Worm (Caenorhabditis elegans) whole organism, L4 larva: Measurements from ENCODE around the gene C35A5.8.

ENCODE experiments used
- D1046.2 ChIP-seq: fragments of 200-800 bp; sonication (Bioruptor generic); IDR thresholded peaks from 2 replicates; pipeline ENCODE4 v1.3.6; 2022; ENCODE audit warnings: missing genetic modification characterization, missing compliant biosample characterization
- F26F4.8 ChIP-seq: fragments of 200-800 bp; sonication (Bioruptor generic); conservative IDR thresholded peaks from 2 replicates; pipeline ENCODE4 v1.3.6; 2022; ENCODE audit warnings: missing genetic modification characterization, missing compliant biosample characterization
- F44E2.7 ChIP-seq: fragments of 200-800 bp; sonication (Bioruptor generic); IDR thresholded peaks from 2 replicates; pipeline ENCODE4 v2.1.2; 2022; ENCODE audit warnings: missing genetic modification characterization, missing compliant biosample characterization
- F49E8.2 ChIP-seq: sonication (generic microtip); optimal IDR thresholded peaks from 2 replicates; lab custom pipeline; 2016; ENCODE audit warnings: missing compliant biosample characterization, mild to moderate bottlenecking, missing genetic modification characterization, borderline replicate concordance
- T26A8.4 ChIP-seq: fragments of 200-800 bp; sonication (Bioruptor generic); IDR thresholded peaks from 2 replicates; pipeline ENCODE4 v1.3.6; 2022; ENCODE audit warnings: missing genetic modification characterization, missing compliant biosample characterization
- Y48G9A.11 ChIP-seq: fragments of 200-800 bp; sonication (Bioruptor generic); IDR thresholded peaks from 2 replicates; pipeline ENCODE4 v1.3.6; 2022; ENCODE audit warnings: missing genetic modification reagents, missing genetic modification characterization, missing compliant biosample characterization
- ZK337.2 ChIP-seq: fragments of 200-800 bp; sonication (Bioruptor generic); IDR thresholded peaks from 2 replicates; pipeline ENCODE4 v1.3.6; 2022; ENCODE audit warnings: missing genetic modification reagents, missing genetic modification characterization, missing compliant biosample characterization
- aha-1 ChIP-seq: fragments of 150-350 bp; peaks from one replicate; lab custom pipeline; 2014; ENCODE audit warnings: missing biosample characterization, missing genetic modification characterization
- aly-2 ChIP-seq: sonication (generic microtip); optimal IDR thresholded peaks from 2 replicates; lab custom pipeline; 2018; ENCODE audit warnings: missing biosample characterization, missing genetic modification characterization
- arid-1 ChIP-seq: fragments of 200-800 bp; sonication (Bioruptor generic); conservative IDR thresholded peaks from 2 replicates; pipeline ENCODE4 v1.3.6; 2022; ENCODE audit warnings: missing genetic modification reagents, missing genetic modification characterization, missing compliant biosample characterization
- attf-4 ChIP-seq: sonication (generic microtip); optimal IDR thresholded peaks from 3 replicates; lab custom pipeline; 2017; ENCODE audit warnings: missing biosample characterization, missing genetic modification characterization
- ceh-32 ChIP-seq: sonication (generic microtip); optimal IDR thresholded peaks from 2 replicates; lab custom pipeline; 2016; ENCODE audit warnings: mild to moderate bottlenecking, missing genetic modification characterization, missing compliant biosample characterization; ENCODE audit not compliant: poor library complexity
- cey-2 ChIP-seq: sonication (generic microtip); optimal IDR thresholded peaks from 3 replicates; lab custom pipeline; 2017; ENCODE audit warnings: missing genetic modification characterization, mild to moderate bottlenecking, missing compliant biosample characterization, antibody characterized with exemption, borderline replicate concordance; ENCODE audit not compliant: insufficient read depth
- ctbp-1 ChIP-seq: fragments of 200-800 bp; sonication (Bioruptor generic); IDR thresholded peaks from 2 replicates; pipeline ENCODE4 v1.3.6; 2022; ENCODE audit warnings: missing genetic modification reagents, missing genetic modification characterization, missing compliant biosample characterization
- dmd-6 ChIP-seq: fragments of 200-800 bp; sonication (Bioruptor generic); IDR thresholded peaks from 2 replicates; pipeline ENCODE4 v1.3.6; 2022; ENCODE audit warnings: missing genetic modification reagents, missing genetic modification characterization, missing compliant biosample characterization
- dve-1 ChIP-seq: sonication (generic microtip); optimal IDR thresholded peaks from 2 replicates; lab custom pipeline; 2017; ENCODE audit warnings: antibody characterized with exemption, mild to moderate bottlenecking, missing genetic modification characterization, missing compliant biosample characterization; ENCODE audit not compliant: insufficient read depth
- egl-43 ChIP-seq: fragments of 200-800 bp; sonication (Bioruptor generic); IDR thresholded peaks from 2 replicates; pipeline ENCODE4 v1.3.6; 2022; ENCODE audit warnings: missing genetic modification reagents, missing genetic modification characterization, missing compliant biosample characterization
- gei-8 ChIP-seq: fragments of 200-800 bp; sonication (Bioruptor generic); optimal IDR thresholded peaks from 2 replicates; lab custom pipeline; 2018; ENCODE audit warnings: mild to moderate bottlenecking, missing genetic modification characterization, missing compliant biosample characterization
- hif-1 ChIP-seq, 2 experiments: sonication (generic microtip); optimal IDR thresholded peaks; 2 replicates each; lab custom pipeline; 2016 to 2017; ENCODE audit warnings: missing compliant biosample characterization in 2 of 2, missing genetic modification characterization in 2 of 2, missing genetic modification reagents in 2 of 2, missing genotype in 2 of 2, mild to moderate bottlenecking in 1 of 2
- hlh-11 ChIP-seq: fragments of 200-800 bp; sonication (Bioruptor generic); optimal IDR thresholded peaks from 2 replicates; lab custom pipeline; 2018; ENCODE audit warnings: mild to moderate bottlenecking, missing genetic modification characterization, missing compliant biosample characterization
- hlh-30 ChIP-seq: sonication (generic microtip); optimal IDR thresholded peaks from 2 replicates; lab custom pipeline; 2017; ENCODE audit warnings: antibody characterized with exemption, mild to moderate bottlenecking, missing genetic modification characterization, missing compliant biosample characterization; ENCODE audit not compliant: insufficient read depth
- lim-7 ChIP-seq: fragments of 200-800 bp; sonication (Bioruptor generic); IDR thresholded peaks from 2 replicates; pipeline ENCODE4 v1.3.6; 2022; ENCODE audit warnings: missing genetic modification characterization, missing compliant biosample characterization
- lin-15B ChIP-seq: fragments of 150-350 bp; sonication (generic microtip); optimal IDR thresholded peaks from 3 replicates; lab custom pipeline; 2014; ENCODE audit warnings: missing biosample characterization, missing genetic modification characterization
- lin-39 ChIP-seq: fragments of 150-350 bp; optimal IDR thresholded peaks from 2 replicates; lab custom pipeline; 2014; ENCODE audit warnings: missing biosample characterization, missing genetic modification reagents, missing genetic modification characterization
- lir-3 ChIP-seq: sonication (generic microtip); optimal IDR thresholded peaks from 2 replicates; lab custom pipeline; 2016; ENCODE audit warnings: mild to moderate bottlenecking, missing genetic modification characterization, missing compliant biosample characterization
- madf-5 ChIP-seq, 2 experiments: fragments of 200-800 bp; sonication (Bioruptor generic); IDR thresholded peaks; 2 replicates each; pipeline ENCODE4 v1.3.6; 2022; ENCODE audit warnings: missing compliant biosample characterization in 2 of 2, missing genetic modification characterization in 2 of 2
- mdt-29 ChIP-seq: fragments of 200-800 bp; sonication (Bioruptor generic); IDR thresholded peaks from 2 replicates; pipeline ENCODE4 v1.3.6; 2022; ENCODE audit warnings: missing genetic modification reagents, missing genetic modification characterization, missing compliant biosample characterization
- mep-1 ChIP-seq: fragments of 150-350 bp; sonication (generic microtip); optimal IDR thresholded peaks from 3 replicates; lab custom pipeline; 2014; ENCODE audit warnings: missing biosample characterization, missing genetic modification characterization
- mes-2 ChIP-seq: sonication (generic microtip); optimal IDR thresholded peaks from 2 replicates; lab custom pipeline; 2016; ENCODE audit warnings: missing genotype, mild to moderate bottlenecking, missing genetic modification characterization, missing compliant biosample characterization; ENCODE audit not compliant: poor library complexity, severe bottlenecking
- nhr-102 ChIP-seq: sonication (generic microtip); optimal IDR thresholded peaks from 2 replicates; lab custom pipeline; 2016; ENCODE audit warnings: mild to moderate bottlenecking, missing genetic modification characterization, moderate library complexity, missing compliant biosample characterization
- nhr-11 ChIP-seq: fragments of 150-350 bp; optimal IDR thresholded peaks from 2 replicates; lab custom pipeline; 2014; ENCODE audit warnings: missing biosample characterization, missing genetic modification characterization
- nhr-28 ChIP-seq: fragments of 150-350 bp; optimal IDR thresholded peaks from 2 replicates; lab custom pipeline; 2014; ENCODE audit warnings: missing biosample characterization, missing genetic modification characterization
- nhr-41 ChIP-seq: fragments of 200-800 bp; sonication (Bioruptor generic); IDR thresholded peaks from 2 replicates; pipeline ENCODE4 v1.3.6; 2022; ENCODE audit warnings: missing genetic modification reagents, missing genetic modification characterization, missing compliant biosample characterization
- nhr-48 ChIP-seq: sonication (generic microtip); optimal IDR thresholded peaks from 2 replicates; lab custom pipeline; 2016; ENCODE audit warnings: mild to moderate bottlenecking, missing genetic modification characterization, missing compliant biosample characterization
- nhr-6 ChIP-seq: fragments of 150-350 bp; optimal IDR thresholded peaks from 2 replicates; lab custom pipeline; 2014; ENCODE audit warnings: missing biosample characterization, missing genetic modification characterization
- pqm-1 ChIP-seq: sonication (generic microtip); optimal IDR thresholded peaks from 2 replicates; lab custom pipeline; 2017; ENCODE audit warnings: missing biosample characterization, missing genetic modification characterization
- sdz-12 ChIP-seq: fragments of 200-800 bp; sonication (Bioruptor generic); optimal IDR thresholded peaks from 2 replicates; lab custom pipeline; 2018; ENCODE audit warnings: mild to moderate bottlenecking, missing genetic modification characterization, missing compliant biosample characterization
- skn-1 ChIP-seq: fragments of 150-350 bp; optimal IDR thresholded peaks from 2 replicates; lab custom pipeline; 2014; ENCODE audit warnings: missing biosample characterization, missing genetic modification characterization
- snpc-1.2 ChIP-seq: fragments of 200-800 bp; sonication (Bioruptor generic); IDR thresholded peaks from 2 replicates; pipeline ENCODE4 v1.3.6; 2022; ENCODE audit warnings: missing genetic modification reagents, missing genetic modification characterization, missing compliant biosample characterization
- spr-1 ChIP-seq: sonication (generic microtip); optimal IDR thresholded peaks from 2 replicates; lab custom pipeline; 2016; ENCODE audit warnings: mild to moderate bottlenecking, missing genetic modification characterization, missing compliant biosample characterization
- spr-3 ChIP-seq: fragments of 200-800 bp; sonication (Bioruptor generic); optimal IDR thresholded peaks from 2 replicates; lab custom pipeline; 2018; ENCODE audit warnings: mild to moderate bottlenecking, missing genetic modification characterization, missing compliant biosample characterization
- tag-97 ChIP-seq: fragments of 200-800 bp; sonication (Bioruptor generic); IDR thresholded peaks from 2 replicates; pipeline ENCODE4 v1.3.6; 2022; ENCODE audit warnings: missing genetic modification characterization, missing compliant biosample characterization
- unc-62 ChIP-seq, 3 experiments: fragments of 150-350 bp in 1 of 3; sonication (generic microtip); optimal IDR thresholded peaks in 2 of 3; peaks in 1 of 3; 1 replicate in 1 of 3; 2 replicates in 2 of 3; lab custom pipeline; 2014 to 2017; ENCODE audit warnings: missing biosample characterization in 3 of 3, missing genetic modification characterization in 3 of 3, missing genetic modification reagents in 3 of 3, missing genotype in 1 of 3
- zag-1 ChIP-seq: fragments of 150-350 bp; optimal IDR thresholded peaks from 2 replicates; lab custom pipeline; 2014; ENCODE audit warnings: missing biosample characterization, missing genetic modification characterization
- zfp-3 ChIP-seq: fragments of 200-800 bp; sonication (Bioruptor generic); conservative IDR thresholded peaks from 2 replicates; pipeline ENCODE4 v1.3.6; 2022; ENCODE audit warnings: missing genetic modification reagents, missing genetic modification characterization, missing compliant biosample characterization
- ztf-11 ChIP-seq: fragments of 150-350 bp; optimal IDR thresholded peaks from 2 replicates; lab custom pipeline; 2014; ENCODE audit warnings: missing biosample characterization, missing genetic modification characterization
- ztf-7 ChIP-seq: fragments of 150-350 bp; optimal IDR thresholded peaks from 2 replicates; lab custom pipeline; 2014; ENCODE audit warnings: missing biosample characterization, missing genetic modification characterization

C35A5.8 gene

ce11 chrV:10478097-10478828, 47.4 kb downstream of the C35A5.8 start, which contains the start of the genes crp-1 and Y32F6B.9 (continued):
- TF ChIP-seq lim-7 (no peak), ceh-32 (no peak), nhr-11 (no peak), spr-1 (tag; lab: Kevin White, UChicago) (no peak), Y48G9A.11 (GFP tag; lab: Robert Waterston, UW) (no peak), lin-39 (tag; lab: Kevin White, UChicago) (no peak), pqm-1 (peak; percentile 60), cey-2 (tag; lab: Kevin White, UChicago) (no peak), zag-1 (tag; lab: Kevin White, UChicago) (no peak), lir-3 (tag; lab: Kevin White, UChicago) (no peak), hlh-11 (tag; lab: Kevin White, UChicago) (peak; percentile 54), lin-15B (tag; lab: Kevin White, UChicago) (no peak), spr-3 (no peak), hlh-30 (peak; percentile 49), gei-8 (GFP tag; lab: Kevin White, UChicago) (no peak), nhr-28 (tag; lab: Kevin White, UChicago) (peak; percentile 40), F49E8.2 (tag; lab: Kevin White, UChicago) (no peak), nhr-6 (tag; lab: Kevin White, UChicago) (no peak), mes-2 (tag; lab: Kevin White, UChicago) (no peak), zfp-3 (no peak), T26A8.4 (no peak), hif-1 (tag; optimal IDR thresholded peaks at IDR 0.05; lab: Kevin White, UChicago) (peak in 1 of 2 experiments; percentile 13), unc-62 (GFP tag; optimal IDR thresholded peaks at IDR 0.05 in 1 of 2; lab: Kevin White, UChicago) (peak in 1 of 2 experiments; percentile 23), unc-62 (tag; optimal IDR thresholded peaks at IDR 0.05; lab: Kevin White, UChicago) (no peak), sdz-12 (no peak), ztf-11 (tag; lab: Kevin White, UChicago) (no peak), ztf-7 (tag; lab: Kevin White, UChicago) (no peak), madf-5 (GFP tag; IDR thresholded peaks at IDR 0.05; lab: Robert Waterston, UW) (no peak), dmd-6 (peak; percentile 41; the same call in 1 of the 2 replicates), skn-1 (tag; lab: Kevin White, UChicago) (no peak), nhr-48 (no peak), mep-1 (tag; lab: Kevin White, UChicago) (no peak), nhr-102 (tag; lab: Kevin White, UChicago) (no peak), aha-1 (tag; lab: Kevin White, UChicago) (peak; percentile 95), snpc-1.2 (GFP tag; lab: Robert Waterston, UW) (no peak), ctbp-1 (GFP tag; lab: Robert Waterston, UW) (no peak), dve-1 (tag; lab: Kevin White, UChicago) (no peak), F26F4.8 (no peak), aly-2 (tag; lab: Kevin White, UChicago) (no peak), attf-4 (tag; lab: Kevin White, UChicago) (no peak), D1046.2 (GFP tag; lab: Robert Waterston, UW) (no peak), ZK337.2 (GFP tag; lab: Robert Waterston, UW) (no peak), nhr-41 (GFP tag; lab: Robert Waterston, UW) (no peak), arid-1 (GFP tag; lab: Robert Waterston, UW) (no peak), tag-97 (GFP tag; lab: Robert Waterston, UW) (no peak), egl-43 (GFP tag; lab: Robert Waterston, UW) (no peak), F44E2.7 (GFP tag; lab: Robert Waterston, UW) (no peak), mdt-29 (no peak)
